Worm (Caenorhabditis elegans) whole organism, L2 larva: ENCODE measurements around the gene prmt-5.

Experiments
- F13H6.1 ChIP-seq: sonication (generic microtip); optimal IDR thresholded peaks from 2 replicates; lab custom pipeline; 2016; ENCODE audit warnings: missing genetic modification characterization, missing compliant biosample characterization
- R02D3.7 ChIP-seq: fragments of 150-350 bp; optimal IDR thresholded peaks from 2 replicates; lab custom pipeline; 2014; ENCODE audit warnings: missing biosample characterization, missing genetic modification characterization
- Y55F3AM.14 ChIP-seq: fragments of 200-800 bp; sonication (Bioruptor generic); optimal IDR thresholded peaks from 2 replicates; lab custom pipeline; 2018; ENCODE audit warnings: mild to moderate bottlenecking, missing genetic modification characterization, missing compliant biosample characterization
- ZK546.5 ChIP-seq: sonication (generic microtip); optimal IDR thresholded peaks from 2 replicates; lab custom pipeline; 2017; ENCODE audit warnings: missing biosample characterization, missing genetic modification characterization
- alr-1 ChIP-seq: fragments of 150-350 bp; optimal IDR thresholded peaks from 2 replicates; lab custom pipeline; 2014; ENCODE audit warnings: missing biosample characterization, missing genetic modification characterization
- aly-2 ChIP-seq: fragments of 150-350 bp; optimal IDR thresholded peaks from 2 replicates; lab custom pipeline; 2014; ENCODE audit warnings: missing biosample characterization, missing genetic modification characterization
- ama-1 ChIP-seq: fragments of 150-350 bp; optimal IDR thresholded peaks from 2 replicates; lab custom pipeline; 2018; ENCODE audit warnings: inconsistent platforms
- blmp-1 ChIP-seq: sonication (generic microtip); optimal IDR thresholded peaks from 2 replicates; lab custom pipeline; 2017; ENCODE audit warnings: missing genetic modification characterization, mild to moderate bottlenecking, missing compliant biosample characterization, antibody characterized with exemption, moderate library complexity; ENCODE audit not compliant: insufficient read depth
- ceh-82 ChIP-seq: fragments of 150-350 bp; optimal IDR thresholded peaks from 2 replicates; lab custom pipeline; 2014; ENCODE audit warnings: missing biosample characterization, missing genetic modification characterization
- crh-2 ChIP-seq: sonication (generic microtip); optimal IDR thresholded peaks from 2 replicates; lab custom pipeline; 2017; ENCODE audit warnings: missing biosample characterization, missing genetic modification characterization
- elt-1 ChIP-seq: fragments of 150-350 bp; optimal IDR thresholded peaks from 2 replicates; lab custom pipeline; 2014; ENCODE audit warnings: missing biosample characterization, missing genetic modification characterization
- elt-3 ChIP-seq: sonication (generic microtip); optimal IDR thresholded peaks from 2 replicates; lab custom pipeline; 2017; ENCODE audit warnings: missing biosample characterization, missing genetic modification characterization
- fos-1 ChIP-seq: fragments of 150-350 bp; optimal IDR thresholded peaks from 2 replicates; lab custom pipeline; 2014; ENCODE audit warnings: missing biosample characterization, missing genetic modification characterization
- gmeb-1 ChIP-seq: fragments of 150-350 bp; optimal IDR thresholded peaks from 2 replicates; lab custom pipeline; 2014; ENCODE audit warnings: missing biosample characterization, missing genetic modification characterization
- lin-11 ChIP-seq: fragments of 150-350 bp; sonication (generic microtip); optimal IDR thresholded peaks from 2 replicates; lab custom pipeline; 2014; ENCODE audit warnings: missing biosample characterization, missing genetic modification characterization, inconsistent platforms, mixed read lengths
- lin-13 ChIP-seq: fragments of 150-350 bp; optimal IDR thresholded peaks from 2 replicates; lab custom pipeline; 2014; ENCODE audit warnings: missing biosample characterization, missing genetic modification reagents, missing genetic modification characterization
- lin-39 ChIP-seq: fragments of 150-350 bp; optimal IDR thresholded peaks from 2 replicates; lab custom pipeline; 2014; ENCODE audit warnings: missing biosample characterization, missing genetic modification reagents, missing genetic modification characterization
- lsy-2 ChIP-seq, 2 experiments: fragments of 150-350 bp in 1 of 2; sonication (generic microtip) in 1 of 2; optimal IDR thresholded peaks; 2 replicates each; lab custom pipeline; 2014 to 2017; ENCODE audit warnings: missing biosample characterization in 2 of 2, missing genetic modification characterization in 2 of 2
- mbf-1 ChIP-seq: sonication (generic microtip); optimal IDR thresholded peaks from 2 replicates; lab custom pipeline; 2017; ENCODE audit warnings: missing biosample characterization, missing genetic modification characterization
- mdl-1 ChIP-seq, 2 experiments: fragments of 150-350 bp in 1 of 2; sonication (generic microtip) in 1 of 2; optimal IDR thresholded peaks; 2 replicates each; lab custom pipeline; 2017; ENCODE audit warnings: missing biosample characterization in 2 of 2, missing genetic modification characterization in 2 of 2
- nhr-10 ChIP-seq: sonication (generic microtip); optimal IDR thresholded peaks from 2 replicates; lab custom pipeline; 2017; ENCODE audit warnings: missing biosample characterization, missing genetic modification characterization
- nhr-11 ChIP-seq: fragments of 150-350 bp; optimal IDR thresholded peaks from 2 replicates; lab custom pipeline; 2014; ENCODE audit warnings: missing biosample characterization, missing genetic modification characterization
- nhr-12 ChIP-seq: fragments of 150-350 bp; optimal IDR thresholded peaks from 2 replicates; lab custom pipeline; 2014; ENCODE audit warnings: missing biosample characterization, missing genetic modification characterization
- nhr-129 ChIP-seq: fragments of 150-350 bp; optimal IDR thresholded peaks from 2 replicates; lab custom pipeline; 2014; ENCODE audit warnings: missing biosample characterization, missing genetic modification characterization
- nhr-237 ChIP-seq: fragments of 150-350 bp; optimal IDR thresholded peaks from 2 replicates; lab custom pipeline; 2014; ENCODE audit warnings: missing biosample characterization, missing genetic modification characterization
- nhr-25 ChIP-seq: fragments of 150-350 bp; sonication (generic microtip); optimal IDR thresholded peaks from 3 replicates; lab custom pipeline; 2014; ENCODE audit warnings: missing biosample characterization, missing genetic modification characterization
- nhr-77 ChIP-seq: fragments of 150-350 bp; optimal IDR thresholded peaks from 2 replicates; lab custom pipeline; 2014; ENCODE audit warnings: missing biosample characterization, missing genetic modification characterization
- peb-1 ChIP-seq: fragments of 150-350 bp; optimal IDR thresholded peaks from 2 replicates; lab custom pipeline; 2014; ENCODE audit warnings: missing biosample characterization, missing genetic modification characterization
- sem-4 ChIP-seq: fragments of 150-350 bp; optimal IDR thresholded peaks from 2 replicates; lab custom pipeline; 2014; ENCODE audit warnings: missing biosample characterization, missing genetic modification reagents, missing genetic modification characterization
- skn-1 ChIP-seq: sonication (generic microtip); optimal IDR thresholded peaks from 2 replicates; lab custom pipeline; 2017; ENCODE audit warnings: missing biosample characterization, missing genetic modification characterization
- sma-9 ChIP-seq, 2 experiments: fragments of 150-350 bp in 1 of 2; sonication (generic microtip) in 1 of 2; optimal IDR thresholded peaks; 2 replicates each; lab custom pipeline; 2014 to 2016; ENCODE audit warnings: missing genetic modification characterization in 2 of 2, mild to moderate bottlenecking in 1 of 2, missing biosample characterization in 1 of 2, missing compliant biosample characterization in 1 of 2, missing genetic modification reagents in 1 of 2, moderate library complexity in 1 of 2
- snpc-4 ChIP-seq: fragments of 150-350 bp; optimal IDR thresholded peaks from 2 replicates; lab custom pipeline; 2014; ENCODE audit warnings: missing biosample characterization, missing genetic modification characterization
- unc-39 ChIP-seq: fragments of 150-350 bp; optimal IDR thresholded peaks from 2 replicates; lab custom pipeline; 2014; ENCODE audit warnings: missing biosample characterization, missing genetic modification characterization
- zag-1 ChIP-seq: fragments of 150-350 bp; optimal IDR thresholded peaks from 2 replicates; lab custom pipeline; 2014; ENCODE audit warnings: missing biosample characterization, missing genetic modification characterization
- ztf-11 ChIP-seq: sonication (generic microtip); optimal IDR thresholded peaks from 2 replicates; lab custom pipeline; 2017; ENCODE audit warnings: missing biosample characterization, missing genetic modification characterization
- ztf-4 ChIP-seq: fragments of 150-350 bp; optimal IDR thresholded peaks from 2 replicates; lab custom pipeline; 2014; ENCODE audit warnings: missing biosample characterization, missing genetic modification characterization

Gene prmt-5

DNA sequence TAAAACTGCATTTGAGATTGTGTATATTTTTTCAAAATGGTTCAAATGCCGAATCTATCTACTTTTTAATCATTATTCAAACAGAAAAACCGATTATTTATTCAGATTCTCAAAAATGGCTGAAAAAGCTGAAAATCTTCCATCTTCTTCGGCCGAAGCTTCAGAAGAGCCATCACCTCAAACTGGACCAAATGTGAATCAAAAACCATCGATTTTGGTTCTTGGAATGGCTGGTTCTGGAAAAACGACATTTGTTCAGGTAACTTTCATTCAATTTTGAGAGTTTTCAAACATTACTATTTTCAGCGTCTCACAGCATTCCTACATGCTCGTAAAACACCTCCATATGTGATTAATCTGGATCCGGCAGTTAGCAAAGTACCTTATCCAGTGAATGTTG, 28.6 kb downstream of the prmt-5 start, which contains the start of gene gop-2:
TSS of gene gop-2 (plus strand) at position 106 of the 400 bp plus-strand sequence.
- TF ChIP-seq R02D3.7 (tag; lab: Kevin White, UChicago) (no peak), sma-9 (GFP tag; optimal IDR thresholded peaks at IDR 0.05; lab: Kevin White, UChicago) (no peak), sma-9 (tag; optimal IDR thresholded peaks at IDR 0.05; lab: Kevin White, UChicago) (no peak), lsy-2 (tag; optimal IDR thresholded peaks at IDR 0.05; lab: Kevin White, UChicago) (no peak), fos-1 (tag; lab: Kevin White, UChicago) (no peak), blmp-1 (tag; lab: Kevin White, UChicago) (no peak), ztf-11 (tag; lab: Kevin White, UChicago) (no peak), peb-1 (no peak), skn-1 (tag; lab: Kevin White, UChicago) (no peak), nhr-25 (tag; lab: Kevin White, UChicago) (no peak), sem-4 (tag; lab: Kevin White, UChicago) (no peak), lin-11 (no peak), Y55F3AM.14 (GFP tag; lab: Kevin White, UChicago) (no peak), elt-3 (tag; lab: Kevin White, UChicago) (no peak), unc-39 (tag; lab: Kevin White, UChicago) (no peak), ztf-4 (tag; lab: Kevin White, UChicago) (no peak), F13H6.1 (no peak), lin-13 (no peak), nhr-11 (tag; lab: Kevin White, UChicago) (no peak), alr-1 (no peak)

ce11 chrIII:5260394-5260793, 30.0 kb downstream of the prmt-5 start, which contains the start of gene gop-3:
gop-3 (plus strand) TSS chrIII:5260694.
- TF ChIP-seq gmeb-1 (tag; lab: Kevin White, UChicago): no peak
- TF ChIP-seq nhr-12: no peak
- TF ChIP-seq unc-39 (tag; lab: Kevin White, UChicago): no peak
- TF ChIP-seq elt-3 (tag; lab: Kevin White, UChicago): no peak
- TF ChIP-seq Y55F3AM.14 (GFP tag; lab: Kevin White, UChicago): no peak
- TF ChIP-seq mbf-1 (tag; lab: Kevin White, UChicago): no peak
- no peak for TF ChIP-seq snpc-4 (tag; lab: Kevin White, UChicago)
- no peak for TF ChIP-seq lsy-2 (tag; optimal IDR thresholded peaks at IDR 0.05; lab: Kevin White, UChicago)
- no peak for TF ChIP-seq nhr-10 (tag; lab: Kevin White, UChicago)
- TF ChIP-seq ceh-82 (tag; lab: Kevin White, UChicago): no peak
- no peak for TF ChIP-seq blmp-1 (tag; lab: Kevin White, UChicago)
- no peak for TF ChIP-seq ama-1
- TF ChIP-seq nhr-237 (tag; lab: Kevin White, UChicago): no peak
- no peak for TF ChIP-seq aly-2 (tag; lab: Kevin White, UChicago)

- TF ChIP-seq R02D3.7 (tag; lab: Kevin White, UChicago): no peak
- TF ChIP-seq nhr-11 (tag; lab: Kevin White, UChicago): no peak
- TF ChIP-seq ZK546.5 (tag; lab: Kevin White, UChicago): no peak
Observed at ce11 chrIII:5263299-5263993, 33.1 kb downstream of the prmt-5 start, which contains the start of the genes C34E10.9 and hap-1. C34E10.9 (minus strand) TSS chrIII:5263399. hap-1 (plus strand) TSS chrIII:5263943.

DNA sequence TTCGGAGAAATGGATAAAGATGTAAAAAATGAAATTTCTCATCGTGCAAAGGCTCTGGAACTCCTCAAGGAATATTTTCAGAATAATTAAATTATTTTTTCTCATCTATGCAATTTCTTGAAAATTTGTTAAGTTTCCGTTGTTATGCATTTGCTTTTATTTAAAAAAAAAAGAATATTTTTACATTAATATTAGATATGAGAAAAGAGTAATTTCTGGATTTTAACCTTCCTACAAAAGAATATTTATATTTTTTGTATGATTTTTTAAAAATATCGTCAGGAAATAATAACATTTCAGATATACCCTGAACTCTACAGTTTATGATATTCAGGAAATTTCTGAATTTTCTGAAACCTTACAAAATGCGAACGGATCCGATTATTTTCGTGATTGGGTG, 34.5 kb downstream of the prmt-5 start, which contains the start of gene gro-1:
TSS of gene gro-1 (plus strand) at position 301 of the 400 bp plus-strand sequence.
- no peak for TF ChIP-seq unc-39 (tag; lab: Kevin White, UChicago)

ce11 chrIII:5267217-5267906, 37.0 kb downstream of the prmt-5 start, which contains the start of gene ZC395.5:
ZC395.5 (plus strand) TSS chrIII:5267848.
- TF ChIP-seq zag-1 (tag; lab: Kevin White, UChicago) (no peak), mbf-1 (tag; lab: Kevin White, UChicago) (no peak), ZK546.5 (tag; lab: Kevin White, UChicago) (no peak), nhr-129 (tag; lab: Kevin White, UChicago) (no peak), nhr-77 (tag; lab: Kevin White, UChicago) (no peak), mdl-1 (tag; optimal IDR thresholded peaks at IDR 0.05; lab: Kevin White, UChicago) (no peak), gmeb-1 (tag; lab: Kevin White, UChicago) (peak; percentile 59), lin-39 (tag; lab: Kevin White, UChicago) (no peak), elt-1 (tag; lab: Kevin White, UChicago) (no peak), lin-13 (no peak), aly-2 (tag; lab: Kevin White, UChicago) (no peak), crh-2 (peak; percentile 28)
